Fruit fly (Drosophila melanogaster): ENCODE results near the gene CG11626.

Gene CG11626

DNA sequence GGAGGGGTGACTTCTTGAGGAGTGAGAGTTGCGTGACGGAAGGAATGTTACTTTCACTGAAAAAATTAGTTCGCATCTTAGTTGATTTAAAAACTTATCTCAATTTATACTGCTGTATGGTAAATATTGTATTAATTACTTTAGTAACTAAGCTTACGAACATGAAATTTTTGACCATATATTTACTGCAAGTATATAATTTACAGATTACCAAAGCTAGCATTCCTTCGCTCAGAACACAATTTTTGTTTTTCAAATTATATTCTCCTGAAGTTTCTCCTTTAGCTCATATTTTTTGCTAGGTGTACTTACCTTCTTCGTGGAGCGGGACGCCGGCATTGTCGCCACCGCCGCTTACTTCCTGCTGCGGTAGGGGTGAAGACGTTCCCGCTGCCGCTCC, 38.0 kb upstream of the CG11626 start (continued):
- no peak for TF ChIP-seq pita (GFP tag; optimal IDR thresholded peaks at IDR 0.05)
- TF ChIP-seq Scr (GFP tag; IDR thresholded peaks at IDR 0.05; ENCODE audit: partially characterized antibody) = no peak
- no peak for TF ChIP-seq B-H1 (GFP tag; IDR thresholded peaks at IDR 0.05)
- no peak for TF ChIP-seq Mad (GFP tag; optimal IDR thresholded peaks at IDR 0.05)
- TF ChIP-seq CG9727 (GFP tag; optimal IDR thresholded peaks at IDR 0.05) = peak; percentile 41
- peak; percentile 25; the same call in 1 of the 2 replicates for TF ChIP-seq CG6689 (GFP tag; IDR thresholded peaks at IDR 0.05)
- TF ChIP-seq CG5180 (GFP tag; optimal IDR thresholded peaks at IDR 0.05) = no peak
- no peak for TF ChIP-seq bigmax (GFP tag; optimal IDR thresholded peaks at IDR 0.05)
- TF ChIP-seq CG14710 (tag; optimal IDR thresholded peaks at IDR 0.05) = peak; percentile 31
- no peak for TF ChIP-seq Optix (GFP tag; IDR thresholded peaks at IDR 0.05)
- TF ChIP-seq CG17829 (tag; optimal IDR thresholded peaks at IDR 0.05) = peak; percentile 25
- TF ChIP-seq CG17361 (GFP tag; IDR thresholded peaks at IDR 0.05) = peak; percentile 38; the same call in 1 of the 3 replicates
- no peak for TF ChIP-seq amos (GFP tag; IDR thresholded peaks at IDR 0.05; ENCODE audit: partially characterized antibody)
- TF ChIP-seq zf30C (GFP tag; optimal IDR thresholded peaks at IDR 0.05) = no peak
- peak; percentile 24 for TF ChIP-seq phol (tag; optimal IDR thresholded peaks at IDR 0.05)
- peak; percentile 45 for TF ChIP-seq CG18262 (tag; optimal IDR thresholded peaks at IDR 0.05)

DNA sequence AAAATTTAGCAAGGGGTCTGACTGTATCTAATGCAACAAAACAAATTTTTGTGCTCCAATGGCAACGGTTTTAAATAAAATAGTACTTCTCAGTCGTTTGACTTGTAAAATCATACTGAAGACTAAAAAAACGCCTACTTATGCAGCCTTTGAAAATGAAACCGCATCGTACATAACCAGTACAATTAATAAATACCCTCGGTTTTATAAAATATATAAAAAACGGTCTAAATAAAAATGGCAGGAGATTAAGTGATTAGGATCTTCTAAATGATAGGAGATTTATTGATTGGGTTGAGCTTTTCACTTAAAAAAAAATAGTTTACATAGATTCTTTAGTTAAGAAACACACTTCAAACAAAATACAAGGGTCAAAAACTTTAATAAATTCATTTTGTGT, 34.0 kb upstream of the CG11626 start, which contains the start of gene CG3581:
Gene CG3581 (minus strand): TSS at position 101 of the 400 bp plus-strand sequence.
- no peak for TF ChIP-seq lbe (GFP tag; optimal IDR thresholded peaks at IDR 0.05)
- TF ChIP-seq CG9876 (GFP tag; optimal IDR thresholded peaks at IDR 0.05) = no peak
- TF ChIP-seq CG4404 (GFP tag; IDR thresholded peaks at IDR 0.05) = no peak
- no peak for TF ChIP-seq CG6689 (GFP tag; IDR thresholded peaks at IDR 0.05)

DNA sequence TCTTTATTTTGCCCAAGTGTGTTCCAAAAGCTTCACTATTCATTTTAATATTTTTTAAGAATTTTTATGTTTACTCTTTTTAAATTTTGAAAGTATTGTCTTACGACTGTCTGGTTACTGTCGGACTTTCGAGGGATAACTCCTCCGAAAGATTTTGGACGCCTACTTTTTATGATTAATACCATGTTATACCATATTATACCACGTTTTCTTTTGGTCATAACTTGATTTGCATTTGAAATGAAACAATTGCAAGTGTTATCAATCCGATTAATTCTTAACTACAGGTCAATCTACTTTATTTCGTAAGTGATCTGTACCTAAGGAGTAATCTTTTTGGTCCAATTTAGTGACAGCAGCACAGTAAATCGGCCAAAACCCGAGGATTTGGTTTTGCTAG, 32.8 kb upstream of the CG11626 start, which contains the start of gene CG31404:
Gene CG31404 (minus strand): TSS at position 101 of the 400 bp plus-strand sequence.
- TF ChIP-seq CrebB (tag; optimal IDR thresholded peaks at IDR 0.05) = no peak
- no peak for TF ChIP-seq seq (GFP tag; IDR thresholded peaks at IDR 0.05)
- TF ChIP-seq CG31365 (tag; optimal IDR thresholded peaks at IDR 0.05) = no peak
- no peak for TF ChIP-seq Tbp (GFP tag; optimal IDR thresholded peaks at IDR 0.05)
- no peak for TF ChIP-seq CG11247 (GFP tag; IDR thresholded peaks at IDR 0.05)
- no peak for TF ChIP-seq cato (GFP tag; optimal IDR thresholded peaks at IDR 0.05; ENCODE audit: borderline replicate concordance)
- no peak for TF ChIP-seq CG17361 (GFP tag; IDR thresholded peaks at IDR 0.05)
- TF ChIP-seq CG34422 (GFP tag; IDR thresholded peaks at IDR 0.05) = no peak
- no peak for TF ChIP-seq prd (optimal IDR thresholded peaks at IDR 0.05)
- no peak for TF ChIP-seq prd (GFP tag; IDR thresholded peaks at IDR 0.05)
- TF ChIP-seq CG11695 (GFP tag; IDR thresholded peaks at IDR 0.05) = no peak
- no peak for TF ChIP-seq CG6654 (GFP tag; optimal IDR thresholded peaks at IDR 0.05)
- no peak for TF ChIP-seq Adf1 (GFP tag; IDR thresholded peaks at IDR 0.05)

dm6 chr3R:19377125-19377524, 31.5 kb upstream of the CG11626 start, which contains the start of gene CG31245:
TSS of gene CG31245 (minus strand) at chr3R:19377225.
- TF ChIP-seq CG18476 (GFP tag; optimal IDR thresholded peaks at IDR 0.05) (no peak), CG4707 (GFP tag; optimal IDR thresholded peaks at IDR 0.05) (no peak), chm (GFP tag; IDR thresholded peaks at IDR 0.05) (no peak), CG14710 (tag; optimal IDR thresholded peaks at IDR 0.05) (no peak), Hr3 (GFP tag; optimal IDR thresholded peaks at IDR 0.05) (no peak)

DNA sequence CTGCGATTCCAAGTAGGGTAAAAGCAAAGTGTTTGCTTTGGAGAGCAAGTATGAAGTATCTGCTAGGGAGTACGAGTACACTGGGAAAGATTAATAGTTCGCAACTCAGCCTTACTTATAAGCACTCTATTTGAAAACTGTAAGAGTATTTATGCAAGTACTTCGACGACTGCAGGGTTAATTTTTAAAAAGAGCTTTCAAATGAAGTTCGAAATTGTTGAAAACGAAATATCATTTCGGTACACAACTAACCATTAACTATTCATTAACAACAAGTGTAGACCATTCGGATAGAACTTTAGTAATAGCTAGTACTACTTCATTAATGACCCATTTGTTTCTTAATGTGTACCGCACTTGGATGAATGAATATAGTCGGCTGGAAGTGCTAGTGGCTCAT, 25.4 kb upstream of the CG11626 start:
- TF ChIP-seq Dip2 (GFP tag; IDR thresholded peaks at IDR 0.05) = no peak
- no peak for TF ChIP-seq crc (GFP tag; optimal IDR thresholded peaks at IDR 0.05)
- TF ChIP-seq eve (GFP tag; optimal IDR thresholded peaks at IDR 0.05) = peak in 1 of 2 experiments; percentile 24
- no peak for TF ChIP-seq ttk (GFP tag; IDR thresholded peaks at IDR 0.05)
- peak; percentile 21 for TF ChIP-seq CG11504 (tag; optimal IDR thresholded peaks at IDR 0.05)
- peak; percentile 6 for TF ChIP-seq Oli (tag; optimal IDR thresholded peaks at IDR 0.05)
- TF ChIP-seq Lpt (GFP tag; optimal IDR thresholded peaks at IDR 0.05) = no peak
- TF ChIP-seq so (GFP tag; IDR thresholded peaks at IDR 0.05) = no peak
- TF ChIP-seq CG18262 (tag; optimal IDR thresholded peaks at IDR 0.05) = peak; percentile 36
- no peak for TF ChIP-seq Atf-2 (GFP tag; optimal IDR thresholded peaks at IDR 0.05)
- peak; percentile 15 for TF ChIP-seq zf30C (GFP tag; optimal IDR thresholded peaks at IDR 0.05)
- no peak for TF ChIP-seq D (optimal IDR thresholded peaks at IDR 0.05)
- TF ChIP-seq D (GFP tag; optimal IDR thresholded peaks at IDR 0.05) = no peak
- TF ChIP-seq dmrt11E (tag; optimal IDR thresholded peaks at IDR 0.05) = peak; percentile 28
- TF ChIP-seq Mad (GFP tag; optimal IDR thresholded peaks at IDR 0.05) = no peak
